Worm (Caenorhabditis elegans) whole organism, early embryonic: Measurements from ENCODE around the gene lgg-1.

Experiments
- aly-1 ChIP-seq: sonication (generic microtip); optimal IDR thresholded peaks from 2 replicates; lab custom pipeline; 2016; ENCODE audit warnings: missing genetic modification characterization, missing compliant biosample characterization
- ama-1 ChIP-seq: fragments of 150-350 bp; optimal IDR thresholded peaks from 2 replicates; lab custom pipeline; 2014
- ceh-13 ChIP-seq: fragments of 200-800 bp; sonication (Bioruptor generic); optimal IDR thresholded peaks from 2 replicates; lab custom pipeline; 2018; ENCODE audit warnings: mild to moderate bottlenecking, missing genetic modification characterization, missing compliant biosample characterization
- ceh-36 ChIP-seq: sonication (generic microtip); optimal IDR thresholded peaks from 2 replicates; lab custom pipeline; 2016; ENCODE audit warnings: missing genetic modification characterization, inconsistent platforms, missing compliant biosample characterization
- ets-7 ChIP-seq: sonication (generic microtip); optimal IDR thresholded peaks from 2 replicates; lab custom pipeline; 2016; ENCODE audit warnings: missing genotype, missing genetic modification characterization, missing compliant biosample characterization
- flt-1 ChIP-seq: fragments of 200-800 bp; sonication (Bioruptor generic); IDR thresholded peaks from 2 replicates; pipeline ENCODE4 v1.3.6; 2022; ENCODE audit warnings: missing genetic modification characterization, missing compliant biosample characterization
- hmg-4 ChIP-seq: fragments of 200-800 bp; sonication (Bioruptor generic); optimal IDR thresholded peaks from 2 replicates; lab custom pipeline; 2018; ENCODE audit warnings: mild to moderate bottlenecking, missing genetic modification characterization, missing compliant biosample characterization
- hnd-1 ChIP-seq: sonication (generic microtip); optimal IDR thresholded peaks from 2 replicates; lab custom pipeline; 2016; ENCODE audit warnings: missing genetic modification characterization, missing compliant biosample characterization
- pes-1 ChIP-seq: fragments of 200-800 bp; sonication (Bioruptor generic); IDR thresholded peaks from 2 replicates; pipeline ENCODE4 v1.3.6; 2022; ENCODE audit warnings: missing genetic modification reagents, missing genetic modification characterization, missing compliant biosample characterization
- scrt-1 ChIP-seq: fragments of 200-800 bp; sonication (Bioruptor generic); IDR thresholded peaks from 2 replicates; pipeline ENCODE4 v1.3.6; 2022; ENCODE audit warnings: missing genetic modification characterization, missing compliant biosample characterization
- tbx-11 ChIP-seq: fragments of 200-800 bp; sonication (Bioruptor generic); IDR thresholded peaks from 2 replicates; pipeline ENCODE4 v1.3.6; 2022; ENCODE audit warnings: missing genetic modification characterization, missing compliant biosample characterization
- tbx-37 ChIP-seq: fragments of 200-800 bp; sonication (Bioruptor generic); conservative IDR thresholded peaks from 2 replicates; pipeline ENCODE4 v1.3.6; 2022; ENCODE audit warnings: missing genetic modification reagents, missing genetic modification characterization, missing compliant biosample characterization

DNA sequence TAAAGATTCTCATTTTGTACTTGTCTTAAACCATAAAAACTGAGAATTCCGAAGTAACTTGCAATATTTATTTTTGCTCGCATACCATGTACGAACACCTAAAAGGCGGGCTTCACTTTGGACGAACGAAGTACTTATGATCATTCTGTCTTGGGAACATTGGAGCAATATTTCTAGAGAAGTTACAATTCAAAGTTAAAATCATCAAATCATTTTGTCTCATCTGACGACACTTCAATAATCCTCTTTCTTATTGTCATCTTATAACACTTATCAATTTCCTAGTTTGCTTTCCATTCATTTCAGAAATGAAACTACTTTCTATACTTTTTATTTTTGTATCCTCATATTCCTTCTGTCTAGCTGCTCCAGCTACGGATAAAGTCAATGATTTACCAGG is 19.2 kb upstream of the lgg-1 start, which contains the start of gene ctsa-4.1:
- no peak for TF ChIP-seq hmg-4
- TF ChIP-seq ama-1: no peak
- TF ChIP-seq tbx-11 (GFP tag; lab: Robert Waterston, UW): no peak
- TF ChIP-seq tbx-37 (GFP tag; lab: Robert Waterston, UW): no peak
- TF ChIP-seq ceh-36: no peak
- TF ChIP-seq ceh-13: no peak
- TF ChIP-seq hnd-1 (tag; lab: Kevin White, UChicago): no peak
- TF ChIP-seq flt-1 (GFP tag; lab: Robert Waterston, UW): no peak
- TF ChIP-seq pes-1: no peak
- no peak for TF ChIP-seq ets-7
- TF ChIP-seq scrt-1 (GFP tag; lab: Robert Waterston, UW): no peak
- TF ChIP-seq aly-1 (tag; lab: Kevin White, UChicago): no peak
